Fruit fly (Drosophila melanogaster) whole organism, embryonic: ENCODE measurements around the gene Evi5.
A peak's percentile ranks its signal among the peaks of the same experiment; 100 is the strongest.

Experiments
- Adf1 ChIP-seq: fragments of 200-800 bp; sonication (Bioruptor generic); IDR thresholded peaks from 2 replicates; pipeline ENCODE4 v1.3.6; 2022; ENCODE audit warnings: missing biosample characterization, missing genetic modification characterization
- Atf-2 ChIP-seq: fragments of 200-800 bp; sonication (Bioruptor generic); optimal IDR thresholded peaks from 2 replicates; lab custom pipeline; 2016; ENCODE audit warnings: missing biosample characterization, missing genetic modification characterization
- CG10543 ChIP-seq: fragments of 200-800 bp; sonication (Bioruptor generic); optimal IDR thresholded peaks from 3 replicates; lab custom pipeline; 2017; ENCODE audit warnings: missing biosample characterization, mild to moderate bottlenecking, missing genetic modification characterization, moderate library complexity
- CG11504 ChIP-seq: fragments of 200-800 bp; sonication (Bioruptor generic); optimal IDR thresholded peaks from 3 replicates; lab custom pipeline; 2019; ENCODE audit warnings: missing biosample characterization, mild to moderate bottlenecking, missing genetic modification characterization, moderate library complexity
- CG11560 ChIP-seq: fragments of 200-800 bp; sonication (Bioruptor generic); IDR thresholded peaks from 3 replicates; pipeline ENCODE4 v1.3.6; 2022; ENCODE audit warnings: missing biosample characterization, missing genetic modification characterization
- CG12659 ChIP-seq: fragments of 200-800 bp; sonication (Bioruptor generic); optimal IDR thresholded peaks from 3 replicates; lab custom pipeline; 2017; ENCODE audit warnings: mild to moderate bottlenecking, missing biosample characterization, missing genetic modification reagents, missing genetic modification characterization
- CG13424 ChIP-seq: fragments of 200-800 bp; sonication (Bioruptor generic); optimal IDR thresholded peaks from 2 replicates; lab custom pipeline; 2019; ENCODE audit warnings: missing biosample characterization, mild to moderate bottlenecking, missing genetic modification characterization, moderate library complexity
- CG14014 ChIP-seq: fragments of 200-800 bp; sonication (Bioruptor generic); IDR thresholded peaks from 2 replicates; pipeline ENCODE4 v1.3.6; 2022; ENCODE audit warnings: missing biosample characterization, missing genetic modification characterization
- CG1603 ChIP-seq: fragments of 200-800 bp; sonication (Bioruptor generic); optimal IDR thresholded peaks from 2 replicates; lab custom pipeline; 2019; ENCODE audit warnings: missing biosample characterization, mild to moderate bottlenecking, missing genetic modification characterization, moderate library complexity
- CG16815 ChIP-seq: fragments of 200-800 bp; sonication (Bioruptor generic); optimal IDR thresholded peaks from 3 replicates; lab custom pipeline; 2017; ENCODE audit warnings: missing biosample characterization, mild to moderate bottlenecking, missing genetic modification characterization
- CG18599 ChIP-seq: fragments of 200-800 bp; sonication (Bioruptor generic); optimal IDR thresholded peaks from 3 replicates; lab custom pipeline; 2017; ENCODE audit warnings: missing biosample characterization, missing genetic modification characterization, mild to moderate bottlenecking, moderate library complexity, missing genetic modification reagents
- CG30431 ChIP-seq: fragments of 200-800 bp; sonication (Bioruptor generic); optimal IDR thresholded peaks from 2 replicates; lab custom pipeline; 2017; ENCODE audit warnings: missing biosample characterization, missing genetic modification characterization
- CG3281 ChIP-seq: fragments of 200-800 bp; sonication (Bioruptor generic); optimal IDR thresholded peaks from 3 replicates; lab custom pipeline; 2017; ENCODE audit warnings: missing biosample characterization, mild to moderate bottlenecking, missing genetic modification characterization
- CG34376 ChIP-seq: fragments of 200-800 bp; sonication (Bioruptor generic); optimal IDR thresholded peaks from 2 replicates; lab custom pipeline; 2018; ENCODE audit warnings: missing biosample characterization, mild to moderate bottlenecking, missing genetic modification characterization
- CG6791 ChIP-seq: fragments of 200-800 bp; sonication (Bioruptor generic); IDR thresholded peaks from 3 replicates; pipeline ENCODE4 v1.3.6; 2022; ENCODE audit warnings: missing biosample characterization, missing genetic modification characterization; ENCODE audit not compliant: partially characterized antibody
- CG6813 ChIP-seq: fragments of 200-800 bp; sonication (Bioruptor generic); optimal IDR thresholded peaks from 2 replicates; lab custom pipeline; 2017; ENCODE audit warnings: missing biosample characterization, missing genetic modification characterization, mild to moderate bottlenecking, moderate library complexity, missing genetic modification reagents
- CG7556 ChIP-seq: fragments of 200-800 bp; sonication (Bioruptor generic); optimal IDR thresholded peaks from 2 replicates; lab custom pipeline; 2017; ENCODE audit warnings: missing biosample characterization, mild to moderate bottlenecking, missing genetic modification characterization
- CG7928 ChIP-seq: fragments of 200-800 bp; sonication (Bioruptor generic); optimal IDR thresholded peaks from 2 replicates; lab custom pipeline; 2017; ENCODE audit warnings: missing biosample characterization, mild to moderate bottlenecking, missing genetic modification characterization
- CG9609 ChIP-seq: fragments of 200-800 bp; sonication (Bioruptor generic); optimal IDR thresholded peaks from 3 replicates; lab custom pipeline; 2016; ENCODE audit warnings: missing biosample characterization, missing genetic modification characterization
- CTCF ChIP-seq: fragments of 200-800 bp; sonication (Bioruptor generic); optimal IDR thresholded peaks from 2 replicates; lab custom pipeline; 2017; ENCODE audit warnings: missing biosample characterization, mild to moderate bottlenecking, missing genetic modification characterization, moderate library complexity
- CkIIα-i1 ChIP-seq: fragments of 200-800 bp; sonication (Bioruptor generic); IDR thresholded peaks from 2 replicates; pipeline ENCODE4 v1.3.6; 2022; ENCODE audit warnings: missing biosample characterization, missing genetic modification characterization
- Dek ChIP-seq: fragments of 200-800 bp; sonication (Bioruptor generic); optimal IDR thresholded peaks from 3 replicates; lab custom pipeline; 2019; ENCODE audit warnings: missing biosample characterization, mild to moderate bottlenecking, missing genetic modification characterization, moderate library complexity
- Dip2 ChIP-seq: fragments of 200-800 bp; sonication (Bioruptor generic); IDR thresholded peaks from 2 replicates; pipeline ENCODE4 v1.3.6; 2022; ENCODE audit warnings: missing biosample characterization, missing genetic modification characterization
- Doc3 ChIP-seq: fragments of 200-800 bp; sonication (Bioruptor generic); IDR thresholded peaks from 3 replicates; pipeline ENCODE4 v1.3.6; 2022; ENCODE audit warnings: missing biosample characterization, missing genetic modification characterization; ENCODE audit not compliant: partially characterized antibody
- Ets97D ChIP-seq: fragments of 200-800 bp; sonication (Bioruptor generic); optimal IDR thresholded peaks from 3 replicates; lab custom pipeline; 2016; ENCODE audit warnings: missing biosample characterization, missing genetic modification characterization
- GATAe ChIP-seq: fragments of 200-800 bp; sonication (Bioruptor generic); conservative IDR thresholded peaks from 2 replicates; pipeline ENCODE4 v1.3.6; 2022; ENCODE audit warnings: missing biosample characterization, missing genetic modification characterization
- HmgD ChIP-seq: fragments of 200-800 bp; sonication (Bioruptor generic); optimal IDR thresholded peaks from 3 replicates; lab custom pipeline; 2016; ENCODE audit warnings: missing biosample characterization, missing genetic modification characterization
- Hr39 ChIP-seq: fragments of >200 bp; optimal IDR thresholded peaks from 2 replicates; lab custom pipeline; 2017
- Lpt ChIP-seq: fragments of >200 bp; optimal IDR thresholded peaks from 2 replicates; lab custom pipeline; 2018; ENCODE audit warnings: missing biosample characterization, missing genetic modification characterization
- MTF-1 ChIP-seq: fragments of 200-800 bp; sonication (Bioruptor generic); optimal IDR thresholded peaks from 2 replicates; lab custom pipeline; 2018; ENCODE audit warnings: missing biosample characterization, mild to moderate bottlenecking, missing genetic modification characterization, borderline replicate concordance
- Nf-YC ChIP-seq: fragments of 200-800 bp; optimal IDR thresholded peaks from 3 replicates; lab custom pipeline; 2019; ENCODE audit warnings: missing biosample characterization, mild to moderate bottlenecking, missing genetic modification characterization, moderate library complexity
- Rfx ChIP-seq: fragments of 200-800 bp; sonication (Bioruptor generic); IDR thresholded peaks from 2 replicates; pipeline ENCODE4 v1.3.6; 2022; ENCODE audit warnings: missing biosample characterization, missing genetic modification characterization
- Xrp1 ChIP-seq: fragments of 200-800 bp; sonication (Bioruptor generic); IDR thresholded peaks from 2 replicates; pipeline ENCODE4 v1.3.6; 2022; ENCODE audit warnings: missing biosample characterization, missing genetic modification characterization
- az2 ChIP-seq: fragments of 200-800 bp; sonication (Bioruptor generic); optimal IDR thresholded peaks from 3 replicates; lab custom pipeline; 2016; ENCODE audit warnings: missing biosample characterization, missing genetic modification characterization
- bbx ChIP-seq: fragments of 200-800 bp; sonication (Bioruptor generic); IDR thresholded peaks from 2 replicates; pipeline ENCODE4 v1.3.6; 2022; ENCODE audit warnings: missing biosample characterization, missing genetic modification characterization; ENCODE audit not compliant: partially characterized antibody
- croc ChIP-seq: fragments of 200-800 bp; sonication (Bioruptor generic); conservative IDR thresholded peaks from 3 replicates; pipeline ENCODE4 v1.3.6; 2022; ENCODE audit warnings: missing biosample characterization, missing genetic modification characterization
- ewg ChIP-seq: fragments of 200-800 bp; sonication (Bioruptor generic); optimal IDR thresholded peaks from 3 replicates; lab custom pipeline; 2017; ENCODE audit warnings: mild to moderate bottlenecking, missing biosample characterization, missing genetic modification reagents, missing genetic modification characterization
- exex ChIP-seq: fragments of 200-800 bp; sonication (Bioruptor generic); optimal IDR thresholded peaks from 4 replicates; lab custom pipeline; 2018; ENCODE audit warnings: missing biosample characterization, mild to moderate bottlenecking, missing genetic modification characterization, moderate library complexity
- fu2 ChIP-seq: fragments of 200-800 bp; sonication (Bioruptor generic); optimal IDR thresholded peaks from 2 replicates; lab custom pipeline; 2016; ENCODE audit warnings: missing biosample characterization, missing genetic modification characterization
- gem ChIP-seq: fragments of 200-800 bp; sonication (Bioruptor generic); optimal IDR thresholded peaks from 2 replicates; lab custom pipeline; 2019; ENCODE audit warnings: missing biosample characterization, mild to moderate bottlenecking, missing genetic modification characterization, moderate library complexity
- insv ChIP-seq, 2 experiments: fragments of 200-800 bp; sonication (Bioruptor generic); optimal IDR thresholded peaks; 3 replicates each; lab custom pipeline; 2016 to 2018; ENCODE audit warnings: missing biosample characterization in 2 of 2, missing genetic modification characterization in 2 of 2
- lbe ChIP-seq: fragments of 200-800 bp; sonication (Bioruptor generic); optimal IDR thresholded peaks from 2 replicates; lab custom pipeline; 2016; ENCODE audit warnings: missing biosample characterization, mild to moderate bottlenecking, missing genetic modification characterization
- nerfin-1 ChIP-seq: fragments of 200-800 bp; sonication (Bioruptor generic); optimal IDR thresholded peaks from 3 replicates; lab custom pipeline; 2019; ENCODE audit warnings: missing biosample characterization, mild to moderate bottlenecking, missing genetic modification characterization, moderate library complexity
- peb ChIP-seq: fragments of 200-800 bp; sonication (Bioruptor generic); IDR thresholded peaks from 2 replicates; pipeline ENCODE4 v1.3.6; 2022; ENCODE audit warnings: missing biosample characterization, missing genetic modification characterization
- pros ChIP-seq: fragments of 200-800 bp; sonication (Bioruptor generic); optimal IDR thresholded peaks from 3 replicates; lab custom pipeline; 2019; ENCODE audit warnings: missing biosample characterization, mild to moderate bottlenecking, missing genetic modification characterization, moderate library complexity
- rib ChIP-seq: fragments of 200-800 bp; sonication (Bioruptor generic); IDR thresholded peaks from 2 replicates; pipeline ENCODE4 v1.3.6; 2022; ENCODE audit warnings: missing biosample characterization, missing genetic modification characterization
- row ChIP-seq: fragments of 200-800 bp; sonication (Bioruptor generic); IDR thresholded peaks from 3 replicates; pipeline ENCODE4 v1.3.6; 2022; ENCODE audit warnings: missing biosample characterization, missing genetic modification characterization
- scrt ChIP-seq: fragments of 200-800 bp; sonication (Bioruptor generic); optimal IDR thresholded peaks from 2 replicates; lab custom pipeline; 2018; ENCODE audit warnings: missing biosample characterization, mild to moderate bottlenecking, missing genetic modification characterization, moderate library complexity
- sima ChIP-seq: fragments of 200-800 bp; sonication (Bioruptor generic); optimal IDR thresholded peaks from 2 replicates; lab custom pipeline; 2016; ENCODE audit warnings: missing biosample characterization, missing genetic modification characterization
- slp2 ChIP-seq: fragments of 200-800 bp; sonication (Bioruptor generic); optimal IDR thresholded peaks from 2 replicates; lab custom pipeline; 2016; ENCODE audit warnings: missing biosample characterization, missing genetic modification characterization
- sna ChIP-seq: fragments of 200-800 bp; sonication (Bioruptor generic); IDR thresholded peaks from 2 replicates; pipeline ENCODE4 v1.3.6; 2022; ENCODE audit warnings: missing biosample characterization, missing genetic modification characterization; ENCODE audit not compliant: partially characterized antibody

Evi5 gene

DNA sequence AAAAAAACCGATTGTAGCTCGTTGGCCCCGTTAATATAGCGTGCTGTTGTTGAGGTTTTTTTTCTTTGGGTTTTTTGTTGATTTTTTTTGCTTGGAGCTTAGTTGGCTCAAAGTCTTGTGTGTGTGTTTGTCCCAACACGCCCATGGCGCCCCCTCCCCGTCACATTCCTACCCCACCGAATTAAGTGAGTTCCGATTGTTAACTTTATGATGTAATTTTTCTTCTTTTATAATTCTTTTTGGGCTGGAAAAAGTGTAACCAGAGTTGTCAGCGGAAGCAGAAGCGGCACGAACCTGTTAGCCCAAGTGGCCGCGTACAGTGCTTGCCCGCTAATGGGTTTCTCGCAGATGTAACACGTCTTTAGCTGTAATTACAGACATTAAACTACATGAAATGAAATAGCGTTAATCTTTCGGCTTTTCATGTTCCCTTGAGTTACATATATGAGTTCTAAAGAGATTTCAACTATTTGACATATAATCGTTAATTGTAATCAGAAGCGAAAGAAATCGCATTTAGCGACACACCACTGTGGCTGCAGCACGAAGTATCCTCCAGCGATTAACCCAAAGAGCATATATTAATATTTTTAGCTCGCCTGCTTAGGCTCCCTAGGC lies 61.1 kb downstream of the Evi5 start (continued):
- no peak for TF ChIP-seq ewg (GFP tag; lab: Kevin White, UChicago)
- TF ChIP-seq GATAe (GFP tag; lab: Robert Waterston, UW) = no peak
- TF ChIP-seq Atf-2 (GFP tag; lab: Kevin White, UChicago) = no peak
- TF ChIP-seq CTCF = no peak
- no peak for TF ChIP-seq CG18599 (GFP tag; lab: Kevin White, UChicago)
- 0 out of 2 replicates have a peak, but pooled peaks have one; percentile 55 for TF ChIP-seq Rfx (GFP tag; lab: Robert Waterston, UW)
- TF ChIP-seq CG10543 (GFP tag; lab: Kevin White, UChicago) = peak; percentile 32
- no peak for TF ChIP-seq scrt
- no peak for TF ChIP-seq nerfin-1 (tag; lab: Kevin White, UChicago)
- TF ChIP-seq az2 (GFP tag; lab: Kevin White, UChicago) = no peak
- TF ChIP-seq HmgD = no peak
- no peak for TF ChIP-seq Doc3
- peak; percentile 25; the same call in 1 of the 2 replicates for TF ChIP-seq Xrp1 (GFP tag; lab: Robert Waterston, UW)
- TF ChIP-seq insv (GFP tag; optimal IDR thresholded peaks at IDR 0.05; lab: Kevin White, UChicago) = no peak
- TF ChIP-seq CG11560 (tag; lab: Robert Waterston, UW) = no peak
- TF ChIP-seq CG6813 = no peak
- no peak for TF ChIP-seq CG7556 (GFP tag; lab: Kevin White, UChicago)
- peak; percentile 2 for TF ChIP-seq Nf-YC (tag; lab: Kevin White, UChicago)
- no peak for TF ChIP-seq MTF-1 (GFP tag; lab: Kevin White, UChicago)
- no peak for TF ChIP-seq CG16815 (GFP tag; lab: Kevin White, UChicago)
- no peak for TF ChIP-seq sima (GFP tag; lab: Kevin White, UChicago)
- TF ChIP-seq bbx (GFP tag; lab: Robert Waterston, UW) = no peak
- peak; percentile 80 for TF ChIP-seq row
- no peak for TF ChIP-seq CG30431
- TF ChIP-seq pros = no peak
- no peak for TF ChIP-seq CG34376 (GFP tag; lab: Kevin White, UChicago)
- TF ChIP-seq CG1603 (tag; lab: Kevin White, UChicago) = no peak
- TF ChIP-seq CG11504 (tag; lab: Kevin White, UChicago) = no peak
- TF ChIP-seq CG12659 (GFP tag; lab: Kevin White, UChicago) = peak; percentile 22
- no peak for TF ChIP-seq CG9609 (GFP tag; lab: Kevin White, UChicago)
- no peak for TF ChIP-seq Ets97D
- TF ChIP-seq gem = peak; percentile 49
- no peak for TF ChIP-seq peb (GFP tag; lab: Robert Waterston, UW)
- TF ChIP-seq CG7928 = no peak
- no peak for TF ChIP-seq Dip2 (GFP tag; lab: Robert Waterston, UW)
- TF ChIP-seq rib (GFP tag; lab: Robert Waterston, UW) = no peak
- no peak for TF ChIP-seq Dek
- no peak for TF ChIP-seq Hr39 (lab: Kevin White, UChicago)
- TF ChIP-seq CG14014 = 0 out of 2 replicates have a peak, but pooled peaks have one; percentile 5
- TF ChIP-seq exex = no peak
- TF ChIP-seq Adf1 (GFP tag; lab: Robert Waterston, UW) = no peak
- TF ChIP-seq CG13424 (tag; lab: Kevin White, UChicago) = peak; percentile 23
- TF ChIP-seq CG3281 (GFP tag; lab: Kevin White, UChicago) = no peak
- no peak for TF ChIP-seq fu2 (GFP tag; lab: Kevin White, UChicago)
- no peak for TF ChIP-seq croc
- TF ChIP-seq lbe = no peak
- TF ChIP-seq sna (GFP tag; lab: Robert Waterston, UW) = no peak
- TF ChIP-seq slp2 (GFP tag; lab: Kevin White, UChicago) = no peak
- no peak for TF ChIP-seq CkIIα-i1
- no peak for TF ChIP-seq Lpt (GFP tag; lab: Kevin White, UChicago)
- TF ChIP-seq CG6791 = no peak
